Worm (Caenorhabditis elegans): Measurements from ENCODE around the gene uda-1.

ce11 chrV:10054872-10055271 lies 50.3 kb downstream of the uda-1 start, which contains the start of gene yif-1:
- TF ChIP-seq npax-4 (tag; optimal IDR thresholded peaks at IDR 0.05): no peak
- TF ChIP-seq nhr-11 (tag; optimal IDR thresholded peaks at IDR 0.05): no peak
- no peak for TF ChIP-seq lim-6 (tag; optimal IDR thresholded peaks at IDR 0.05)
- no peak for TF ChIP-seq rnt-1 (tag; optimal IDR thresholded peaks at IDR 0.05)
- peak; percentile 70 for TF ChIP-seq unc-42 (tag; optimal IDR thresholded peaks at IDR 0.05)
- no peak for TF ChIP-seq pat-9 (tag; optimal IDR thresholded peaks at IDR 0.05)
- no peak for TF ChIP-seq ceh-14 (tag; optimal IDR thresholded peaks at IDR 0.05)
- no peak for TF ChIP-seq sdc-2 (tag; optimal IDR thresholded peaks at IDR 0.05)
- no peak for TF ChIP-seq gmeb-2 (tag; optimal IDR thresholded peaks at IDR 0.05)
- TF ChIP-seq ama-1 (optimal IDR thresholded peaks at IDR 0.05): no peak

Measured in whole organism, late embryonic.